Fruit fly (Drosophila melanogaster): Measurements from ENCODE around the gene CG15021.

The CG15021 gene

dm6 chr3L:4484623-4485022, 48.1 kb downstream of the CG15021 start:
- TF ChIP-seq CG14711 (tag; optimal IDR thresholded peaks at IDR 0.05) (no peak), pad (GFP tag; optimal IDR thresholded peaks at IDR 0.05) (no peak), Clk (GFP tag; optimal IDR thresholded peaks at IDR 0.05) (no peak), CG1620 (GFP tag; optimal IDR thresholded peaks at IDR 0.05) (no peak), CG7101 (tag; optimal IDR thresholded peaks at IDR 0.05) (no peak), toe (GFP tag; optimal IDR thresholded peaks at IDR 0.05) (no peak), CG7045 (GFP tag; optimal IDR thresholded peaks at IDR 0.05) (no peak), CG12768 (GFP tag; optimal IDR thresholded peaks at IDR 0.05) (no peak), kay (GFP tag; ENCODE audit: borderline replicate concordance) (no peak), Hr96 (GFP tag; optimal IDR thresholded peaks at IDR 0.05) (no peak), CG33017 (tag; optimal IDR thresholded peaks at IDR 0.05) (no peak), bab1 (GFP tag; optimal IDR thresholded peaks at IDR 0.05) (no peak), CG11617 (GFP tag; optimal IDR thresholded peaks at IDR 0.05) (no peak), cnc (optimal IDR thresholded peaks at IDR 0.05) (no peak), tj (GFP tag; optimal IDR thresholded peaks at IDR 0.05) (no peak), cic (GFP tag; optimal IDR thresholded peaks at IDR 0.05) (no peak), Mnt (GFP tag; optimal IDR thresholded peaks at IDR 0.05) (no peak), ovo (GFP tag; optimal IDR thresholded peaks at IDR 0.05) (no peak), CG5204 (GFP tag; optimal IDR thresholded peaks at IDR 0.05) (no peak), Crg-1 (GFP tag; optimal IDR thresholded peaks at IDR 0.05) (no peak)
